Fruit fly (Drosophila melanogaster): ENCODE measurements around the gene CG32536.
A peak's percentile ranks its signal among the peaks of the same experiment; 100 is the strongest.

CG32536 gene

dm6 chrX:19293320-19293719 lies 16.6 kb upstream of the CG32536 start:
- TF ChIP-seq CG31627 (GFP tag; optimal IDR thresholded peaks at IDR 0.05) (no peak), vri (GFP tag; optimal IDR thresholded peaks at IDR 0.05) (peak; percentile 73), CG8632 (GFP tag; optimal IDR thresholded peaks at IDR 0.05) (no peak), CG6163 (GFP tag; IDR thresholded peaks at IDR 0.05) (no peak), Sox14 (GFP tag; optimal IDR thresholded peaks at IDR 0.05) (no peak), CG10631 (GFP tag; optimal IDR thresholded peaks at IDR 0.05) (no peak), Sox102F (GFP tag; optimal IDR thresholded peaks at IDR 0.05) (no peak), CG8119 (GFP tag; IDR thresholded peaks at IDR 0.05) (no peak), fkh (GFP tag; optimal IDR thresholded peaks at IDR 0.05) (peak; percentile 1), CG11294 (GFP tag; IDR thresholded peaks at IDR 0.05) (no peak), spab (GFP tag; optimal IDR thresholded peaks at IDR 0.05) (no peak), CG3919 (GFP tag; optimal IDR thresholded peaks at IDR 0.05) (no peak), CG8319 (GFP tag; optimal IDR thresholded peaks at IDR 0.05) (no peak), CG4318 (GFP tag; optimal IDR thresholded peaks at IDR 0.05) (no peak), CG10669 (GFP tag; optimal IDR thresholded peaks at IDR 0.05) (no peak), topi (GFP tag; optimal IDR thresholded peaks at IDR 0.05) (no peak), CG32006 (GFP tag; optimal IDR thresholded peaks at IDR 0.05) (no peak), Eip78C (GFP tag) (peak; percentile 14), CG7368 (GFP tag; optimal IDR thresholded peaks at IDR 0.05) (no peak), CG3032 (tag; optimal IDR thresholded peaks at IDR 0.05) (no peak)

- TF ChIP-seq CG11762 (GFP tag; optimal IDR thresholded peaks at IDR 0.05; ENCODE audit: insufficient read depth) (no peak), Hr38 (GFP tag; optimal IDR thresholded peaks at IDR 0.05) (no peak), Sox15 (GFP tag; optimal IDR thresholded peaks at IDR 0.05) (no peak), CG7368 (GFP tag; optimal IDR thresholded peaks at IDR 0.05) (no peak), fkh (GFP tag; optimal IDR thresholded peaks at IDR 0.05) (no peak), svp (GFP tag) (no peak), vri (GFP tag; optimal IDR thresholded peaks at IDR 0.05) (peak; percentile 68)
Measured at dm6 chrX:19291780-19292605, 15.3 kb upstream of the CG32536 start.

dm6 chrX:19289318-19289970 lies 12.7 kb upstream of the CG32536 start:
- TF ChIP-seq CG8632 (GFP tag; optimal IDR thresholded peaks at IDR 0.05): peak; percentile 95
- TF ChIP-seq pdm3 (GFP tag; optimal IDR thresholded peaks at IDR 0.05): peak; percentile 98
- peak; percentile 96 for TF ChIP-seq Eip93F (GFP tag; optimal IDR thresholded peaks at IDR 0.05)
- peak; percentile 97 for TF ChIP-seq Smox (GFP tag; optimal IDR thresholded peaks at IDR 0.05)
- TF ChIP-seq acj6 (GFP tag; optimal IDR thresholded peaks at IDR 0.05): peak; percentile 96
- TF ChIP-seq Hr38 (GFP tag; optimal IDR thresholded peaks at IDR 0.05): peak; percentile 81
- TF ChIP-seq achi (GFP tag; optimal IDR thresholded peaks at IDR 0.05): peak; percentile 94
- peak; percentile 96 for TF ChIP-seq OdsH (GFP tag; optimal IDR thresholded peaks at IDR 0.05)
- TF ChIP-seq CG11902 (GFP tag; optimal IDR thresholded peaks at IDR 0.05): peak; percentile 98
- TF ChIP-seq lz (GFP tag; optimal IDR thresholded peaks at IDR 0.05): peak; percentile 98
- TF ChIP-seq Hr39 (GFP tag; optimal IDR thresholded peaks at IDR 0.05): peak; percentile 98
- peak; percentile 99 for TF ChIP-seq Eip78C (GFP tag)
- peak; percentile 90 for TF ChIP-seq CG11294 (GFP tag; IDR thresholded peaks at IDR 0.05)
- peak; percentile 95 for TF ChIP-seq Hr4 (GFP tag; optimal IDR thresholded peaks at IDR 0.05)
- TF ChIP-seq CG4318 (GFP tag; optimal IDR thresholded peaks at IDR 0.05): peak; percentile 87
- peak; percentile 98 for TF ChIP-seq CG6792 (GFP tag; optimal IDR thresholded peaks at IDR 0.05)
- TF ChIP-seq topi (GFP tag; optimal IDR thresholded peaks at IDR 0.05): peak; percentile 99
- peak; percentile 98 for TF ChIP-seq CG31627 (GFP tag; optimal IDR thresholded peaks at IDR 0.05)
- TF ChIP-seq Blimp-1 (GFP tag; optimal IDR thresholded peaks at IDR 0.05): peak; percentile 89
- TF ChIP-seq cyc (GFP tag; optimal IDR thresholded peaks at IDR 0.05): peak; percentile 99
- peak; percentile 99 for TF ChIP-seq svp (GFP tag)
- TF ChIP-seq eg (GFP tag; IDR thresholded peaks at IDR 0.05): peak; percentile 97
- TF ChIP-seq ss (GFP tag; optimal IDR thresholded peaks at IDR 0.05): peak; percentile 94 to 97
- TF ChIP-seq dac (GFP tag; optimal IDR thresholded peaks at IDR 0.05): peak; percentile 92
- peak; percentile 96 for TF ChIP-seq Sox14 (GFP tag; optimal IDR thresholded peaks at IDR 0.05)
- peak; percentile 96 for TF ChIP-seq Eip75B (GFP tag; optimal IDR thresholded peaks at IDR 0.05)
- TF ChIP-seq fkh (GFP tag; optimal IDR thresholded peaks at IDR 0.05): no peak
- peak; percentile 97 for TF ChIP-seq CG6854 (GFP tag; optimal IDR thresholded peaks at IDR 0.05)
- TF ChIP-seq spab (GFP tag; optimal IDR thresholded peaks at IDR 0.05): peak; percentile 92
- TF ChIP-seq CG9139 (GFP tag; optimal IDR thresholded peaks at IDR 0.05): peak; percentile 94
- TF ChIP-seq CG10631 (GFP tag; optimal IDR thresholded peaks at IDR 0.05): peak; percentile 94
- TF ChIP-seq Sox15 (GFP tag; optimal IDR thresholded peaks at IDR 0.05): peak; percentile 97
- TF ChIP-seq CG6808 (GFP tag; optimal IDR thresholded peaks at IDR 0.05): peak; percentile 94
- peak; percentile 97 for TF ChIP-seq CG10669 (GFP tag; optimal IDR thresholded peaks at IDR 0.05)

All from whole organism, prepupa.